Fruit fly (Drosophila melanogaster): Measurements from ENCODE around the gene CCT6.

Gene CCT6

dm6 chrX:15697581-15698208, 48.8 kb upstream of the CCT6 start (continued):
- peak; percentile 67 for TF ChIP-seq CG13624 (GFP tag; optimal IDR thresholded peaks at IDR 0.05)
- no peak for TF ChIP-seq CG9876 (GFP tag; optimal IDR thresholded peaks at IDR 0.05)
- peak; percentile 63 for TF ChIP-seq pnt (GFP tag; optimal IDR thresholded peaks at IDR 0.05)
- TF ChIP-seq CG7987 (GFP tag; optimal IDR thresholded peaks at IDR 0.05) = peak; percentile 83
- TF ChIP-seq cato (GFP tag; optimal IDR thresholded peaks at IDR 0.05; ENCODE audit: borderline replicate concordance) = peak; percentile 78
- no peak for TF ChIP-seq Hr39 (optimal IDR thresholded peaks at IDR 0.05)
- peak in 1 of 2 experiments; percentile 100 for TF ChIP-seq Eip74EF (GFP tag; optimal IDR thresholded peaks at IDR 0.05)
- TF ChIP-seq tap (tag; optimal IDR thresholded peaks at IDR 0.05) = peak; percentile 90
- TF ChIP-seq ab (GFP tag; optimal IDR thresholded peaks at IDR 0.05) = peak; percentile 24
- peak; percentile 73 for TF ChIP-seq CG11696 (GFP tag; IDR thresholded peaks at IDR 0.05)
- peak; percentile 84 for TF ChIP-seq org-1 (GFP tag; optimal IDR thresholded peaks at IDR 0.05)
- peak; percentile 37 for TF ChIP-seq CG17912 (GFP tag; optimal IDR thresholded peaks at IDR 0.05)
- TF ChIP-seq CG2129 (GFP tag; IDR thresholded peaks at IDR 0.05; ENCODE audit: partially characterized antibody) = no peak
- TF ChIP-seq mirr (GFP tag; optimal IDR thresholded peaks at IDR 0.05) = peak; percentile 82
- TF ChIP-seq CG16863 (GFP tag; optimal IDR thresholded peaks at IDR 0.05) = no peak
- peak; percentile 94 for TF ChIP-seq unpg (GFP tag; optimal IDR thresholded peaks at IDR 0.05)
- TF ChIP-seq Dbx (GFP tag; IDR thresholded peaks at IDR 0.05) = peak; percentile 97
- peak; percentile 84 for TF ChIP-seq Max (GFP tag; optimal IDR thresholded peaks at IDR 0.05)
- no peak for TF ChIP-seq CG12236 (GFP tag; optimal IDR thresholded peaks at IDR 0.05)
- no peak for TF ChIP-seq TFAM (GFP tag; optimal IDR thresholded peaks at IDR 0.05)
- peak; percentile 61 for TF ChIP-seq pho (GFP tag; optimal IDR thresholded peaks at IDR 0.05)
- peak; percentile 71 for TF ChIP-seq dati (GFP tag; IDR thresholded peaks at IDR 0.05)
- peak; percentile 97 for TF ChIP-seq row (GFP tag; IDR thresholded peaks at IDR 0.05)
- peak; percentile 84 for TF ChIP-seq danr (GFP tag; IDR thresholded peaks at IDR 0.05)
- peak; percentile 94 for TF ChIP-seq CG17359 (tag; optimal IDR thresholded peaks at IDR 0.05)
- TF ChIP-seq sna (GFP tag; IDR thresholded peaks at IDR 0.05; ENCODE audit: partially characterized antibody) = no peak
- peak; percentile 93 for TF ChIP-seq H2.0 (GFP tag; IDR thresholded peaks at IDR 0.05)
- TF ChIP-seq CG9609 (GFP tag; optimal IDR thresholded peaks at IDR 0.05) = no peak
- peak; percentile 47 to 89 for TF ChIP-seq bsh (GFP tag; optimal IDR thresholded peaks at IDR 0.05)
- peak; percentile 93 for TF ChIP-seq esg (GFP tag; conservative IDR thresholded peaks at IDR 0.05)
- TF ChIP-seq CG14710 (tag; optimal IDR thresholded peaks at IDR 0.05) = peak; percentile 88
- peak; percentile 83 for TF ChIP-seq CG12219 (GFP tag; optimal IDR thresholded peaks at IDR 0.05)
- TF ChIP-seq CG6791 (GFP tag; IDR thresholded peaks at IDR 0.05; ENCODE audit: partially characterized antibody) = no peak
- peak; percentile 89 for TF ChIP-seq ATbp (GFP tag; optimal IDR thresholded peaks at IDR 0.05)
- TF ChIP-seq sd (tag; optimal IDR thresholded peaks at IDR 0.05) = peak; percentile 74
- peak; percentile 67 for TF ChIP-seq CG4854 (GFP tag; optimal IDR thresholded peaks at IDR 0.05)
- peak; percentile 94 for TF ChIP-seq CG2678 (tag; optimal IDR thresholded peaks at IDR 0.05)
- TF ChIP-seq CG3838 (GFP tag; optimal IDR thresholded peaks at IDR 0.05) = peak; percentile 47
- TF ChIP-seq CG34224 (GFP tag; IDR thresholded peaks at IDR 0.05; ENCODE audit: partially characterized antibody) = no peak; the same call in 2 of the 3 replicates
- peak; percentile 89 for TF ChIP-seq sr (GFP tag; IDR thresholded peaks at IDR 0.05)
- TF ChIP-seq Bgb (GFP tag; IDR thresholded peaks at IDR 0.05; ENCODE audit: partially characterized antibody) = peak; percentile 19; the same call in 1 of the 2 replicates
- peak; percentile 80 for TF ChIP-seq schlank (tag; optimal IDR thresholded peaks at IDR 0.05)
- TF ChIP-seq Adf1 (GFP tag; IDR thresholded peaks at IDR 0.05) = peak; percentile 75
- no peak for TF ChIP-seq Asciz (GFP tag; optimal IDR thresholded peaks at IDR 0.05)
- TF ChIP-seq CG7839 (tag; optimal IDR thresholded peaks at IDR 0.05) = peak; percentile 96
- TF ChIP-seq crol (GFP tag; IDR thresholded peaks at IDR 0.05) = peak; percentile 75
- peak; percentile 94 for TF ChIP-seq ranshi (GFP tag; IDR thresholded peaks at IDR 0.05)
- TF ChIP-seq ERR (GFP tag; optimal IDR thresholded peaks at IDR 0.05) = peak; percentile 21
- TF ChIP-seq CG3995 (GFP tag; optimal IDR thresholded peaks at IDR 0.05) = peak; percentile 99

All from whole organism, embryonic.